Fruit fly (Drosophila melanogaster) whole organism, embryonic: ENCODE results near the gene Atg14.

Source experiments
- CG10543 ChIP-seq: fragments of 200-800 bp; sonication (Bioruptor generic); optimal IDR thresholded peaks from 3 replicates; lab custom pipeline; 2017; ENCODE audit warnings: missing biosample characterization, mild to moderate bottlenecking, missing genetic modification characterization, moderate library complexity
- CG12071 ChIP-seq: fragments of 200-800 bp; sonication (Bioruptor generic); optimal IDR thresholded peaks from 3 replicates; lab custom pipeline; 2018; ENCODE audit warnings: missing biosample characterization, mild to moderate bottlenecking, missing genetic modification characterization
- CG12769 ChIP-seq: fragments of 200-800 bp; sonication (Bioruptor generic); optimal IDR thresholded peaks from 2 replicates; lab custom pipeline; 2019; ENCODE audit warnings: missing biosample characterization, mild to moderate bottlenecking, missing genetic modification characterization, moderate library complexity
- CG13894 ChIP-seq: fragments of 200-800 bp; sonication (Bioruptor generic); optimal IDR thresholded peaks from 3 replicates; lab custom pipeline; 2018; ENCODE audit warnings: missing biosample characterization, mild to moderate bottlenecking, missing genetic modification characterization, moderate library complexity
- CG14710 ChIP-seq: fragments of 200-800 bp; sonication (Bioruptor generic); optimal IDR thresholded peaks from 3 replicates; lab custom pipeline; 2019; ENCODE audit warnings: missing biosample characterization, mild to moderate bottlenecking, missing genetic modification characterization, moderate library complexity
- CG14860 ChIP-seq: fragments of 200-800 bp; sonication (Bioruptor generic); IDR thresholded peaks from 3 replicates; pipeline ENCODE4 v1.3.6; 2022; ENCODE audit warnings: missing biosample characterization, missing genetic modification characterization; ENCODE audit not compliant: partially characterized antibody
- CG15269 ChIP-seq: fragments of 200-800 bp; sonication (Bioruptor generic); optimal IDR thresholded peaks from 2 replicates; lab custom pipeline; 2018; ENCODE audit warnings: missing biosample characterization, mild to moderate bottlenecking, missing genetic modification characterization, moderate library complexity
- CG1529 ChIP-seq: fragments of 200-800 bp; sonication (Bioruptor generic); optimal IDR thresholded peaks from 3 replicates; lab custom pipeline; 2018; ENCODE audit warnings: missing biosample characterization, missing genetic modification characterization
- CG17568 ChIP-seq: fragments of 200-800 bp; sonication (Bioruptor generic); optimal IDR thresholded peaks from 2 replicates; lab custom pipeline; 2018; ENCODE audit warnings: missing biosample characterization, mild to moderate bottlenecking, missing genetic modification characterization, moderate library complexity
- CG1792 ChIP-seq: fragments of 200-800 bp; sonication (Bioruptor generic); optimal IDR thresholded peaks from 2 replicates; lab custom pipeline; 2016; ENCODE audit warnings: missing biosample characterization, missing genetic modification characterization
- CG2678 ChIP-seq: fragments of 200-800 bp; sonication (Bioruptor generic); optimal IDR thresholded peaks from 3 replicates; lab custom pipeline; 2019; ENCODE audit warnings: missing biosample characterization, mild to moderate bottlenecking, missing genetic modification characterization, moderate library complexity
- CG2712 ChIP-seq: fragments of 200-800 bp; optimal IDR thresholded peaks from 3 replicates; lab custom pipeline; 2019; ENCODE audit warnings: missing biosample characterization, mild to moderate bottlenecking, missing genetic modification characterization, moderate library complexity
- CG32767 ChIP-seq: fragments of 200-800 bp; sonication (Bioruptor generic); IDR thresholded peaks from 2 replicates; pipeline ENCODE4 v1.3.6; 2022; ENCODE audit warnings: missing biosample characterization, missing genetic modification characterization
- CG6813 ChIP-seq: fragments of 200-800 bp; sonication (Bioruptor generic); optimal IDR thresholded peaks from 2 replicates; lab custom pipeline; 2017; ENCODE audit warnings: missing biosample characterization, missing genetic modification characterization, mild to moderate bottlenecking, moderate library complexity, missing genetic modification reagents
- CG7357 ChIP-seq: fragments of 200-800 bp; sonication (Bioruptor generic); IDR thresholded peaks from 3 replicates; pipeline ENCODE4 v1.3.6; 2022; ENCODE audit warnings: missing biosample characterization, missing genetic modification characterization
- CG7928 ChIP-seq: fragments of 200-800 bp; sonication (Bioruptor generic); optimal IDR thresholded peaks from 2 replicates; lab custom pipeline; 2017; ENCODE audit warnings: missing biosample characterization, mild to moderate bottlenecking, missing genetic modification characterization
- CG8281 ChIP-seq: fragments of 200-800 bp; sonication (Bioruptor generic); optimal IDR thresholded peaks from 2 replicates; lab custom pipeline; 2018; ENCODE audit warnings: missing biosample characterization, mild to moderate bottlenecking, missing genetic modification characterization, moderate library complexity
- CG9932 ChIP-seq: fragments of 200-800 bp; sonication (Bioruptor generic); IDR thresholded peaks from 2 replicates; pipeline ENCODE4 v1.3.6; 2022; ENCODE audit warnings: missing biosample characterization, missing genetic modification characterization
- CHES-1-like ChIP-seq: fragments of 200-800 bp; sonication (Bioruptor generic); optimal IDR thresholded peaks from 2 replicates; lab custom pipeline; 2016; ENCODE audit warnings: missing biosample characterization, missing genetic modification characterization
- ERR ChIP-seq: fragments of 200-800 bp; sonication (Bioruptor generic); optimal IDR thresholded peaks from 2 replicates; lab custom pipeline; 2016; ENCODE audit warnings: missing biosample characterization, missing genetic modification characterization
- Ets65A ChIP-seq: fragments of 200-800 bp; sonication (Bioruptor generic); peaks from one replicate; lab custom pipeline; 2016; ENCODE audit warnings: missing biosample characterization, missing genetic modification characterization
- Mes4 ChIP-seq: fragments of 200-800 bp; sonication (Bioruptor generic); optimal IDR thresholded peaks from 2 replicates; lab custom pipeline; 2016; ENCODE audit warnings: missing biosample characterization, missing genetic modification characterization
- Mrtf ChIP-seq: fragments of 200-800 bp; sonication (Bioruptor generic); IDR thresholded peaks from 3 replicates; pipeline ENCODE4 v1.3.6; 2022; ENCODE audit warnings: missing biosample characterization, missing genetic modification characterization
- Ravus ChIP-seq: fragments of 200-800 bp; sonication (Bioruptor generic); IDR thresholded peaks from 2 replicates; pipeline ENCODE4 v1.3.6; 2022; ENCODE audit warnings: missing biosample characterization, missing genetic modification characterization
- Sry-β ChIP-seq: fragments of 200-800 bp; sonication (Bioruptor generic); optimal IDR thresholded peaks from 2 replicates; lab custom pipeline; 2018; ENCODE audit warnings: missing biosample characterization, mild to moderate bottlenecking, missing genetic modification characterization, moderate library complexity
- abd-A ChIP-seq: fragments of 200-800 bp; sonication (Bioruptor generic); optimal IDR thresholded peaks from 3 replicates; lab custom pipeline; 2019; ENCODE audit warnings: missing biosample characterization, mild to moderate bottlenecking, missing genetic modification characterization, moderate library complexity
- bigmax ChIP-seq: fragments of 200-800 bp; sonication (Bioruptor generic); optimal IDR thresholded peaks from 2 replicates; lab custom pipeline; 2018; ENCODE audit warnings: missing biosample characterization, mild to moderate bottlenecking, missing genetic modification characterization
- cato ChIP-seq: fragments of 200-800 bp; sonication (Bioruptor generic); optimal IDR thresholded peaks from 2 replicates; lab custom pipeline; 2016; ENCODE audit warnings: missing biosample characterization, missing genetic modification characterization, borderline replicate concordance
- cg ChIP-seq: fragments of 200-800 bp; sonication (Bioruptor generic); optimal IDR thresholded peaks from 3 replicates; lab custom pipeline; 2019; ENCODE audit warnings: missing biosample characterization, mild to moderate bottlenecking, missing genetic modification characterization, moderate library complexity
- dpn ChIP-seq, 2 experiments: fragments of 200-800 bp; sonication (Bioruptor generic); optimal IDR thresholded peaks; 3 replicates each; lab custom pipeline; 2016; ENCODE audit warnings: missing biosample characterization in 2 of 2, missing genetic modification characterization in 2 of 2
- gcm2 ChIP-seq: fragments of 200-800 bp; sonication (Bioruptor generic); optimal IDR thresholded peaks from 2 replicates; lab custom pipeline; 2016; ENCODE audit warnings: missing biosample characterization, missing genetic modification characterization
- gro ChIP-seq: fragments of 200-800 bp; sonication (Bioruptor generic); optimal IDR thresholded peaks from 2 replicates; lab custom pipeline; 2016; ENCODE audit warnings: missing biosample characterization, missing genetic modification characterization
- insv ChIP-seq, 2 experiments: fragments of 200-800 bp; sonication (Bioruptor generic); optimal IDR thresholded peaks; 3 replicates each; lab custom pipeline; 2016 to 2018; ENCODE audit warnings: missing biosample characterization in 2 of 2, missing genetic modification characterization in 2 of 2
- lov ChIP-seq, 2 experiments: fragments of 200-800 bp in 1 of 2; fragments of >200 bp in 1 of 2; sonication (Bioruptor generic) in 1 of 2; IDR thresholded peaks in 1 of 2; optimal IDR thresholded peaks in 1 of 2; 2 replicates in 1 of 2; 3 replicates in 1 of 2; pipeline versions ENCODE4 v1.3.6 to Lab custom; 2017 to 2022; ENCODE audit warnings: missing biosample characterization in 1 of 2, missing genetic modification characterization in 1 of 2
- mirr ChIP-seq: fragments of 200-800 bp; sonication (Bioruptor generic); optimal IDR thresholded peaks from 3 replicates; lab custom pipeline; 2018; ENCODE audit warnings: missing biosample characterization, mild to moderate bottlenecking, missing genetic modification characterization
- nom ChIP-seq: fragments of 200-800 bp; sonication (Bioruptor generic); optimal IDR thresholded peaks from 2 replicates; lab custom pipeline; 2017; ENCODE audit warnings: missing biosample characterization, missing genetic modification characterization, mild to moderate bottlenecking, moderate library complexity, missing genetic modification reagents
- pan ChIP-seq, 4 experiments: fragments of >200 bp in 3 of 4; fragments of 200-800 bp in 1 of 4; sonication (Bioruptor generic) in 1 of 4; optimal IDR thresholded peaks in 3 of 4; IDR thresholded peaks in 1 of 4; 2 replicates each; pipeline versions ENCODE4 v1.3.6 to Lab custom; 2017 to 2022; ENCODE audit warnings: missing biosample characterization in 2 of 4, missing genetic modification characterization in 2 of 4, mixed read lengths in 1 of 4
- psq ChIP-seq: fragments of 200-800 bp; sonication (Bioruptor generic); optimal IDR thresholded peaks from 2 replicates; lab custom pipeline; 2017; ENCODE audit warnings: missing biosample characterization, missing genetic modification characterization
- salm ChIP-seq: fragments of 200-800 bp; sonication (Bioruptor generic); optimal IDR thresholded peaks from 2 replicates; lab custom pipeline; 2018; ENCODE audit warnings: missing biosample characterization, mild to moderate bottlenecking, missing genetic modification characterization
- sd ChIP-seq: fragments of 200-800 bp; sonication (Bioruptor generic); optimal IDR thresholded peaks from 3 replicates; lab custom pipeline; 2018; ENCODE audit warnings: missing biosample characterization, mild to moderate bottlenecking, missing genetic modification characterization, moderate library complexity
- stc ChIP-seq: fragments of 200-800 bp; sonication (Bioruptor generic); IDR thresholded peaks from 2 replicates; pipeline ENCODE4 v1.3.6; 2022; ENCODE audit warnings: missing biosample characterization, missing genetic modification characterization
- unpg ChIP-seq: fragments of 200-800 bp; sonication (Bioruptor generic); optimal IDR thresholded peaks from 3 replicates; lab custom pipeline; 2018; ENCODE audit warnings: missing biosample characterization, mild to moderate bottlenecking, missing genetic modification characterization, moderate library complexity
- usp ChIP-seq: fragments of >200 bp; optimal IDR thresholded peaks from 2 replicates; lab custom pipeline; 2017; ENCODE audit warnings: missing biosample characterization, missing genetic modification characterization
- wek ChIP-seq: fragments of 200-800 bp; sonication (Bioruptor generic); optimal IDR thresholded peaks from 3 replicates; lab custom pipeline; 2018; ENCODE audit warnings: missing biosample characterization, mild to moderate bottlenecking, missing genetic modification characterization, moderate library complexity
- yki ChIP-seq: fragments of >200 bp; optimal IDR thresholded peaks from 3 replicates; lab custom pipeline; 2018
- zf30C ChIP-seq: fragments of 200-800 bp; sonication (Bioruptor generic); optimal IDR thresholded peaks from 3 replicates; lab custom pipeline; 2018; ENCODE audit warnings: missing biosample characterization, mild to moderate bottlenecking, missing genetic modification characterization

The Atg14 gene

DNA sequence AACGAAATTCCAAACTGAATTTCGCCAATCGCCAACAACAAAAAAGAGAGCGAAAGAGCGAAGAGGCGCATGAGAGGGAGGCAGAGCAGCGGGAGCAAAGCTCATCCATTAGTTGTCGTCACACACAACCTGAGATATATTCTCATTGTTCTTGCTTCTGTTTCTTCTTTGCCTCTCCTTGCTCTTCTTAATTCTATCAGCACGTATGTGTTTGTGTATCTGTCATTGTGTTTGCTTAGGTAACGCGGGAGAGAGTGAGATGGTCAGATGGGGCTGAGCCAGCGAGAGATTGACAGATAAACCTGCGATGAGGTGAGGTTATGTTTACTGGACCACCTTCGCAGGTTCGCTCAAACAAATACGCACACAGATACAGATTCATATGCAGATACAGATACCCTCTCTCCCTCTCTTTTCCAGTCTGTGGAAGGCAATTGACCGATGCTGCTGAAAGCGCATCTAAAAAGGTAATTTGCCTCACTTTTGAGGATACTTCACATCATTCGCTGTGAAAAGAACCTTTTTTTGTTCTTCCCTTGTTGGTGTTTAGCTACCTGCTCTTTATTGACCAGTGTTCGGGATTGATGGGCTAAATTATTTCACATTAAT, 42.1 kb upstream of the Atg14 start (continued):
- no peak for TF ChIP-seq Ravus (GFP tag; lab: Robert Waterston, UW)
- TF ChIP-seq CG17568 (GFP tag; lab: Kevin White, UChicago) = no peak
- no peak for TF ChIP-seq CG7928
- TF ChIP-seq lov (optimal IDR thresholded peaks at IDR 0.05; lab: Kevin White, UChicago) = no peak
- 0 out of 3 replicates have a peak, but pooled peaks have one; percentile 55 for TF ChIP-seq lov (GFP tag; IDR thresholded peaks at IDR 0.05; lab: Robert Waterston, UW)
- TF ChIP-seq CG9932 (GFP tag; lab: Robert Waterston, UW) = no peak
- peak; percentile 29 for TF ChIP-seq CG10543
- TF ChIP-seq Mrtf = no peak
- no peak for TF ChIP-seq salm (tag; lab: Kevin White, UChicago)
- TF ChIP-seq gcm2 (GFP tag; lab: Kevin White, UChicago) = no peak
- TF ChIP-seq mirr = peak; percentile 61
- no peak for TF ChIP-seq gro
- TF ChIP-seq CG14710 (tag; lab: Kevin White, UChicago) = no peak
- TF ChIP-seq CG12769 (tag; lab: Kevin White, UChicago) = peak; percentile 78
- TF ChIP-seq CG7357 (GFP tag; lab: Robert Waterston, UW) = no peak
- TF ChIP-seq Sry-β (GFP tag; lab: Kevin White, UChicago) = no peak
- no peak for TF ChIP-seq CG1529 (GFP tag; lab: Kevin White, UChicago)
- TF ChIP-seq CG8281 (tag; lab: Kevin White, UChicago) = no peak
- TF ChIP-seq stc (GFP tag; lab: Robert Waterston, UW) = 0 out of 2 replicates have a peak, but pooled peaks have one; percentile 14
- peak; percentile 96 for TF ChIP-seq bigmax (GFP tag; lab: Kevin White, UChicago)
- no peak for TF ChIP-seq cato (GFP tag; lab: Kevin White, UChicago)
- TF ChIP-seq ERR = no peak
- TF ChIP-seq unpg = no peak
- TF ChIP-seq CG6813 = peak; percentile 9
- 0 out of 2 replicates have a peak, but pooled peaks have one; percentile 55 for TF ChIP-seq CG32767 (GFP tag; lab: Robert Waterston, UW)
- TF ChIP-seq CG1792 (GFP tag; lab: Kevin White, UChicago) = no peak
- no peak for TF ChIP-seq zf30C
- TF ChIP-seq nom = peak; percentile 70
- TF ChIP-seq Mes4 (GFP tag; lab: Kevin White, UChicago) = no peak
- TF ChIP-seq Ets65A = peak; percentile 49
- TF ChIP-seq CG2712 (tag; lab: Kevin White, UChicago) = no peak
- TF ChIP-seq psq = peak; percentile 26
- TF ChIP-seq CG13894 (tag; lab: Kevin White, UChicago) = peak; percentile 49
- TF ChIP-seq CG2678 (tag; lab: Kevin White, UChicago) = peak; percentile 10
- TF ChIP-seq cg (GFP tag; lab: Kevin White, UChicago) = peak; percentile 91
- no peak for TF ChIP-seq CHES-1-like (GFP tag; lab: Kevin White, UChicago)
- peak; percentile 82 for TF ChIP-seq abd-A
- TF ChIP-seq CG15269 (tag; lab: Kevin White, UChicago) = no peak
- peak in 1 of 2 experiments; percentile 20 for TF ChIP-seq insv (GFP tag; optimal IDR thresholded peaks at IDR 0.05; lab: Kevin White, UChicago)
- no peak for TF ChIP-seq pan (optimal IDR thresholded peaks at IDR 0.05; lab: Kevin White, UChicago)
- TF ChIP-seq pan (GFP tag; optimal IDR thresholded peaks at IDR 0.05 in 1 of 2, IDR thresholded peaks at IDR 0.05 in 1 of 2) = peak in 1 of 2 experiments; percentile 17
- TF ChIP-seq CG14860 (GFP tag; lab: Robert Waterston, UW) = no peak
- TF ChIP-seq wek (GFP tag; lab: Kevin White, UChicago) = peak; percentile 14
- peak; percentile 32 for TF ChIP-seq sd (tag; lab: Kevin White, UChicago)
- TF ChIP-seq usp (GFP tag; lab: Kevin White, UChicago) = no peak
- TF ChIP-seq CG12071 (GFP tag; lab: Kevin White, UChicago) = peak; percentile 43
- no peak for TF ChIP-seq yki
- no peak for TF ChIP-seq dpn (GFP tag; optimal IDR thresholded peaks at IDR 0.05; lab: Kevin White, UChicago)
- TF ChIP-seq, all 482 proteins: peak for 77
